Fruit fly (Drosophila melanogaster) whole organism, embryonic: ENCODE data around the gene Atx-1.

Source experiments
- ATbp ChIP-seq: fragments of 200-800 bp; sonication (Bioruptor generic); optimal IDR thresholded peaks from 2 replicates; lab custom pipeline; 2017; ENCODE audit warnings: missing biosample characterization, mild to moderate bottlenecking, missing genetic modification characterization, missing genetic modification reagents
- Awh ChIP-seq: fragments of 200-800 bp; sonication (Bioruptor generic); IDR thresholded peaks from 2 replicates; pipeline ENCODE4, ENCODE4 v1.3.6; 2022; ENCODE audit warnings: missing biosample characterization, missing genetic modification characterization
- B-H1 ChIP-seq: fragments of 200-800 bp; sonication (Bioruptor generic); IDR thresholded peaks from 3 replicates; pipeline ENCODE4 v1.3.6; 2022; ENCODE audit warnings: missing biosample characterization, missing genetic modification characterization
- B-H2 ChIP-seq: fragments of 200-800 bp; sonication (Bioruptor generic); optimal IDR thresholded peaks from 2 replicates; lab custom pipeline; 2018; ENCODE audit warnings: missing biosample characterization, mild to moderate bottlenecking, missing genetic modification characterization
- BtbVII ChIP-seq: fragments of 200-800 bp; sonication (Bioruptor generic); optimal IDR thresholded peaks from 3 replicates; lab custom pipeline; 2017; ENCODE audit warnings: missing biosample characterization, mild to moderate bottlenecking, missing genetic modification characterization
- CG10274 ChIP-seq: fragments of 200-800 bp; sonication (Bioruptor generic); optimal IDR thresholded peaks from 3 replicates; lab custom pipeline; 2017; ENCODE audit warnings: missing biosample characterization, mild to moderate bottlenecking, missing genetic modification characterization
- CG10366 ChIP-seq: fragments of 200-800 bp; sonication (Bioruptor generic); IDR thresholded peaks from 2 replicates; pipeline ENCODE4 v1.3.6; 2022; ENCODE audit warnings: missing biosample characterization, missing genetic modification characterization
- CG10462 ChIP-seq: fragments of 200-800 bp; sonication (Bioruptor generic); optimal IDR thresholded peaks from 2 replicates; lab custom pipeline; 2016; ENCODE audit warnings: missing biosample characterization, missing genetic modification characterization
- CG10565 ChIP-seq: fragments of 200-800 bp; sonication (Bioruptor generic); optimal IDR thresholded peaks from 3 replicates; lab custom pipeline; 2016; ENCODE audit warnings: missing biosample characterization, mild to moderate bottlenecking, missing genetic modification characterization
- CG11696 ChIP-seq: fragments of 200-800 bp; sonication (Bioruptor generic); IDR thresholded peaks from 2 replicates; pipeline ENCODE4 v1.3.6; 2022; ENCODE audit warnings: missing biosample characterization, missing genetic modification characterization
- CG12659 ChIP-seq: fragments of 200-800 bp; sonication (Bioruptor generic); optimal IDR thresholded peaks from 3 replicates; lab custom pipeline; 2017; ENCODE audit warnings: mild to moderate bottlenecking, missing biosample characterization, missing genetic modification reagents, missing genetic modification characterization
- CG12942 ChIP-seq: fragments of 200-800 bp; sonication (Bioruptor generic); optimal IDR thresholded peaks from 3 replicates; lab custom pipeline; 2016; ENCODE audit warnings: missing biosample characterization, missing genetic modification characterization
- CG13424 ChIP-seq: fragments of 200-800 bp; sonication (Bioruptor generic); optimal IDR thresholded peaks from 2 replicates; lab custom pipeline; 2019; ENCODE audit warnings: missing biosample characterization, mild to moderate bottlenecking, missing genetic modification characterization, moderate library complexity
- CG15696 ChIP-seq: fragments of 200-800 bp; sonication (Bioruptor generic); optimal IDR thresholded peaks from 2 replicates; lab custom pipeline; 2019; ENCODE audit warnings: missing biosample characterization, mild to moderate bottlenecking, missing genetic modification characterization, moderate library complexity
- CG1602 ChIP-seq: fragments of 200-800 bp; sonication (Bioruptor generic); optimal IDR thresholded peaks from 3 replicates; lab custom pipeline; 2016; ENCODE audit warnings: missing biosample characterization, missing genetic modification characterization
- CG16863 ChIP-seq: fragments of 200-800 bp; sonication (Bioruptor generic); optimal IDR thresholded peaks from 3 replicates; lab custom pipeline; 2016; ENCODE audit warnings: missing biosample characterization, missing genetic modification characterization
- CG17361 ChIP-seq: fragments of 200-800 bp; sonication (Bioruptor generic); IDR thresholded peaks from 3 replicates; pipeline ENCODE4 v1.3.6; 2022; ENCODE audit warnings: missing biosample characterization, missing genetic modification characterization
- CG18599 ChIP-seq: fragments of 200-800 bp; sonication (Bioruptor generic); optimal IDR thresholded peaks from 3 replicates; lab custom pipeline; 2017; ENCODE audit warnings: missing biosample characterization, missing genetic modification characterization, mild to moderate bottlenecking, moderate library complexity, missing genetic modification reagents
- CG2116 ChIP-seq: fragments of 200-800 bp; sonication (Bioruptor generic); optimal IDR thresholded peaks from 3 replicates; lab custom pipeline; 2018; ENCODE audit warnings: missing biosample characterization, mild to moderate bottlenecking, missing genetic modification characterization
- CG31441 ChIP-seq: fragments of 200-800 bp; sonication (Bioruptor generic); IDR thresholded peaks from 2 replicates; pipeline ENCODE4 v1.3.6; 2022; ENCODE audit warnings: missing biosample characterization, missing genetic modification characterization
- CG34376 ChIP-seq: fragments of 200-800 bp; sonication (Bioruptor generic); optimal IDR thresholded peaks from 2 replicates; lab custom pipeline; 2018; ENCODE audit warnings: missing biosample characterization, mild to moderate bottlenecking, missing genetic modification characterization
- CG6654 ChIP-seq: fragments of 200-800 bp; sonication (Bioruptor generic); optimal IDR thresholded peaks from 2 replicates; lab custom pipeline; 2017; ENCODE audit warnings: missing biosample characterization, mild to moderate bottlenecking, missing genetic modification characterization
- CG6813 ChIP-seq: fragments of 200-800 bp; sonication (Bioruptor generic); optimal IDR thresholded peaks from 2 replicates; lab custom pipeline; 2017; ENCODE audit warnings: missing biosample characterization, missing genetic modification characterization, mild to moderate bottlenecking, moderate library complexity, missing genetic modification reagents
- CG7839 ChIP-seq: fragments of 200-800 bp; sonication (Bioruptor generic); optimal IDR thresholded peaks from 3 replicates; lab custom pipeline; 2018; ENCODE audit warnings: missing biosample characterization, mild to moderate bottlenecking, missing genetic modification characterization, moderate library complexity
- CG8281 ChIP-seq: fragments of 200-800 bp; sonication (Bioruptor generic); optimal IDR thresholded peaks from 2 replicates; lab custom pipeline; 2018; ENCODE audit warnings: missing biosample characterization, mild to moderate bottlenecking, missing genetic modification characterization, moderate library complexity
- CG8478 ChIP-seq: fragments of >200 bp; optimal IDR thresholded peaks from 2 replicates; lab custom pipeline; 2018
- D ChIP-seq, 2 experiments: fragments of 200-800 bp in 1 of 2; fragments of >200 bp in 1 of 2; sonication (Bioruptor generic) in 1 of 2; optimal IDR thresholded peaks; 2 replicates in 1 of 2; 3 replicates in 1 of 2; lab custom pipeline; 2017; ENCODE audit warnings: mild to moderate bottlenecking in 1 of 2, missing biosample characterization in 1 of 2, missing genetic modification characterization in 1 of 2, missing genetic modification reagents in 1 of 2
- Dref ChIP-seq: fragments of 200-800 bp; sonication (Bioruptor generic); IDR thresholded peaks from 2 replicates; pipeline ENCODE4 v1.3.6; 2022; ENCODE audit warnings: missing biosample characterization, missing genetic modification characterization
- Ets97D ChIP-seq: fragments of 200-800 bp; sonication (Bioruptor generic); optimal IDR thresholded peaks from 3 replicates; lab custom pipeline; 2016; ENCODE audit warnings: missing biosample characterization, missing genetic modification characterization
- H2.0 ChIP-seq: fragments of 200-800 bp; sonication (Bioruptor generic); IDR thresholded peaks from 2 replicates; pipeline ENCODE4 v1.3.6; 2022; ENCODE audit warnings: missing biosample characterization, missing genetic modification characterization
- Hmr ChIP-seq: fragments of 200-800 bp; sonication (Bioruptor generic); optimal IDR thresholded peaks from 3 replicates; lab custom pipeline; 2017; ENCODE audit warnings: mild to moderate bottlenecking, missing biosample characterization, missing genetic modification reagents, missing genetic modification characterization
- NC2α ChIP-seq: fragments of 200-800 bp; sonication (Bioruptor generic); optimal IDR thresholded peaks from 2 replicates; lab custom pipeline; 2016; ENCODE audit warnings: missing biosample characterization, missing genetic modification characterization
- Sin3A ChIP-seq: fragments of >200 bp; optimal IDR thresholded peaks from 2 replicates; lab custom pipeline; 2018
- ara ChIP-seq: fragments of 200-800 bp; sonication (Bioruptor generic); IDR thresholded peaks from 2 replicates; pipeline ENCODE4 v1.3.6; 2022; ENCODE audit warnings: missing biosample characterization, missing genetic modification characterization
- bcd ChIP-seq: fragments of 200-800 bp; sonication (Bioruptor generic); optimal IDR thresholded peaks from 2 replicates; lab custom pipeline; 2017; ENCODE audit warnings: missing biosample characterization, mild to moderate bottlenecking, missing genetic modification characterization
- chn ChIP-seq: fragments of 200-800 bp; sonication (Bioruptor generic); optimal IDR thresholded peaks from 2 replicates; lab custom pipeline; 2016; ENCODE audit warnings: missing biosample characterization, missing genetic modification characterization
- dati ChIP-seq: fragments of 200-800 bp; sonication (Bioruptor generic); IDR thresholded peaks from 2 replicates; pipeline ENCODE4 v1.3.6; 2022; ENCODE audit warnings: missing biosample characterization, missing genetic modification characterization
- gcm ChIP-seq: fragments of 200-800 bp; sonication (Bioruptor generic); optimal IDR thresholded peaks from 2 replicates; lab custom pipeline; 2019; ENCODE audit warnings: missing biosample characterization, mild to moderate bottlenecking, missing genetic modification characterization, moderate library complexity
- knrl ChIP-seq: fragments of 200-800 bp; sonication (Bioruptor generic); IDR thresholded peaks from 3 replicates; pipeline ENCODE4 v1.3.6; 2022; ENCODE audit warnings: missing biosample characterization, missing genetic modification characterization; ENCODE audit not compliant: partially characterized antibody
- lov ChIP-seq, 2 experiments: fragments of 200-800 bp in 1 of 2; fragments of >200 bp in 1 of 2; sonication (Bioruptor generic) in 1 of 2; IDR thresholded peaks in 1 of 2; optimal IDR thresholded peaks in 1 of 2; 2 replicates in 1 of 2; 3 replicates in 1 of 2; pipeline versions ENCODE4 v1.3.6 to Lab custom; 2017 to 2022; ENCODE audit warnings: missing biosample characterization in 1 of 2, missing genetic modification characterization in 1 of 2
- nerfin-1 ChIP-seq: fragments of 200-800 bp; sonication (Bioruptor generic); optimal IDR thresholded peaks from 3 replicates; lab custom pipeline; 2019; ENCODE audit warnings: missing biosample characterization, mild to moderate bottlenecking, missing genetic modification characterization, moderate library complexity
- odd ChIP-seq: fragments of 200-800 bp; sonication (Bioruptor generic); optimal IDR thresholded peaks from 2 replicates; lab custom pipeline; 2017; ENCODE audit warnings: missing biosample characterization, mild to moderate bottlenecking, missing genetic modification characterization
- prd ChIP-seq, 3 experiments: fragments of >200 bp in 2 of 3; fragments of 200-800 bp in 1 of 3; sonication (Bioruptor generic) in 1 of 3; optimal IDR thresholded peaks in 2 of 3; IDR thresholded peaks in 1 of 3; 2 replicates in 2 of 3; 3 replicates in 1 of 3; pipeline versions ENCODE4 v1.3.6 to Lab custom; 2017 to 2022; ENCODE audit warnings: missing biosample characterization in 1 of 3, missing genetic modification characterization in 1 of 3
- rib ChIP-seq: fragments of 200-800 bp; sonication (Bioruptor generic); IDR thresholded peaks from 2 replicates; pipeline ENCODE4 v1.3.6; 2022; ENCODE audit warnings: missing biosample characterization, missing genetic modification characterization
- run ChIP-seq: fragments of 200-800 bp; sonication (Bioruptor generic); optimal IDR thresholded peaks from 3 replicates; lab custom pipeline; 2018; ENCODE audit warnings: missing biosample characterization, mild to moderate bottlenecking, missing genetic modification characterization
- schlank ChIP-seq: fragments of 200-800 bp; sonication (Bioruptor generic); optimal IDR thresholded peaks from 2 replicates; lab custom pipeline; 2018; ENCODE audit warnings: missing biosample characterization, mild to moderate bottlenecking, missing genetic modification characterization
- seq ChIP-seq: fragments of 200-800 bp; sonication (Bioruptor generic); IDR thresholded peaks from 2 replicates; pipeline ENCODE4 v1.3.6; 2022; ENCODE audit warnings: missing biosample characterization, missing genetic modification characterization
- sima ChIP-seq: fragments of 200-800 bp; sonication (Bioruptor generic); optimal IDR thresholded peaks from 2 replicates; lab custom pipeline; 2016; ENCODE audit warnings: missing biosample characterization, missing genetic modification characterization
- tap ChIP-seq: fragments of 200-800 bp; optimal IDR thresholded peaks from 3 replicates; lab custom pipeline; 2019; ENCODE audit warnings: missing biosample characterization, mild to moderate bottlenecking, missing genetic modification characterization, moderate library complexity
- twi ChIP-seq: fragments of 200-800 bp; optimal IDR thresholded peaks from 2 replicates; lab custom pipeline; 2019; ENCODE audit warnings: missing biosample characterization, mild to moderate bottlenecking, missing genetic modification characterization, moderate library complexity
- yki ChIP-seq: fragments of >200 bp; optimal IDR thresholded peaks from 3 replicates; lab custom pipeline; 2018

The Atx-1 gene

DNA sequence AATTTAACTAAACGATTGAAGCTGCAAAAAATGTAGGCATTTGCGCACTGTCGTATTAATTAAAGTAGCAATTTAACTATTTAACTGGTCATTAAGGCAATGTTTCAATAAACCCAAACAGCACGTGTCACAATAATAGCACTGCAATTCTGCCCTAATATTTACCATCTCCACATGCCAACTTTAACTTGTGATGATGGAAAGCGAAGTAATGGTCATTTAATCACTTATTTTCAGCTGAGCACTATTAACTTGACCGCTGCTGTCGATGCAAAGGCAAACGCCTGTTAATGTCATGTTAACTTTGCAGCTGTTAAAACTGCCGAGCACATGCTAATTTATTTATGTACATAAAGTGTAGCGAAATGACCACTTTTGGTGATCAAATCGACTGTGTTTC is 28.8 kb upstream of the Atx-1 start (continued):
- TF ChIP-seq B-H1 (peak; percentile 74), lov (optimal IDR thresholded peaks at IDR 0.05; lab: Kevin White, UChicago) (no peak), lov (GFP tag; IDR thresholded peaks at IDR 0.05; lab: Robert Waterston, UW) (peak; percentile 62; the same call in 1 of the 3 replicates), CG12942 (peak; percentile 79), CG1602 (GFP tag; lab: Kevin White, UChicago) (peak; percentile 78), dati (GFP tag; lab: Robert Waterston, UW) (peak; percentile 75), gcm (GFP tag; lab: Kevin White, UChicago) (peak; percentile 54), ara (GFP tag; lab: Robert Waterston, UW) (peak; percentile 85), CG11696 (peak; percentile 95), CG17361 (peak; percentile 61), D (optimal IDR thresholded peaks at IDR 0.05; lab: Kevin White, UChicago) (no peak), D (GFP tag; optimal IDR thresholded peaks at IDR 0.05; lab: Kevin White, UChicago) (peak; percentile 41), CG13424 (peak; percentile 81), bcd (GFP tag; lab: Kevin White, UChicago) (peak; percentile 82), run (tag; lab: Kevin White, UChicago) (peak; percentile 53), sima (GFP tag; lab: Kevin White, UChicago) (no peak), odd (GFP tag; lab: Kevin White, UChicago) (peak; percentile 73), CG15696 (tag; lab: Kevin White, UChicago) (peak; percentile 26), CG10565 (GFP tag; lab: Kevin White, UChicago) (peak; percentile 49), Dref (GFP tag; lab: Robert Waterston, UW) (peak; percentile 25; the same call in 1 of the 2 replicates), Hmr (GFP tag; lab: Kevin White, UChicago) (peak; percentile 81), yki (no peak), CG10462 (GFP tag; lab: Kevin White, UChicago) (peak; percentile 60), CG6813 (GFP tag; lab: Kevin White, UChicago) (peak; percentile 82), CG10366 (peak; percentile 91), ATbp (GFP tag; lab: Kevin White, UChicago) (peak; percentile 75), Ets97D (GFP tag; lab: Kevin White, UChicago) (peak; percentile 56), twi (tag; lab: Kevin White, UChicago) (no peak), Sin3A (lab: Kevin White, UChicago) (no peak), nerfin-1 (tag; lab: Kevin White, UChicago) (peak; percentile 25), CG18599 (peak; percentile 78), CG34376 (no peak)

DNA sequence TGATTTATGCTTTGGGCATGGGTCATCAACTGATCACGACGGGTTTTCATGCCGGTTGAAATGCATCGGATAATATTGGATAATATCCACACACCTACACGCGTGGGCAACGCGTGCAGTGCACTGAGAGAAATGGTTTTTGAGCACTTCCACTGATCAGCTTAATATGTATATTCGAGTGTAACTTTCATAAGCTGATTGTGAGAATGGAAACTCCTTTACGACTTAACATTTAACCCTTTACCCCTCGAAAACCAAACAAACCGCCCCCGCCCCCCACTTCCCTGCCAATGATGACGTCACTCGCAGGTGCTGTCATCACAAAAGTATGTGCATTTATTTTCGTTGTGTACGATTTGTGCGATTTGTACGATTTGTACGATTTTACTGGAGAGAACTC is 28.2 kb upstream of the Atx-1 start:
- TF ChIP-seq CG12659 (no peak), schlank (tag; lab: Kevin White, UChicago) (no peak), CG10274 (no peak), CG8281 (tag; lab: Kevin White, UChicago) (no peak), BtbVII (GFP tag; lab: Kevin White, UChicago) (no peak), CG31441 (GFP tag; lab: Robert Waterston, UW) (no peak), knrl (GFP tag; lab: Robert Waterston, UW) (no peak), rib (GFP tag; lab: Robert Waterston, UW) (no peak), seq (GFP tag; lab: Robert Waterston, UW) (peak; percentile 21; the same call in 1 of the 2 replicates), NC2α (GFP tag; lab: Kevin White, UChicago) (no peak), H2.0 (peak; percentile 27; the same call in 1 of the 2 replicates), CG6654 (GFP tag; lab: Kevin White, UChicago) (no peak), chn (GFP tag; lab: Kevin White, UChicago) (no peak), Awh (peak; percentile 50; the same call in 1 of the 2 replicates), CG7839 (tag; lab: Kevin White, UChicago) (peak; percentile 4), CG8478 (lab: Kevin White, UChicago) (no peak), prd (optimal IDR thresholded peaks at IDR 0.05; lab: Kevin White, UChicago) (no peak), prd (GFP tag; IDR thresholded peaks at IDR 0.05; lab: Robert Waterston, UW) (peak; percentile 37; the same call in 1 of the 3 replicates), CG17361 (no peak), B-H2 (no peak), CG2116 (GFP tag; lab: Kevin White, UChicago) (no peak), tap (tag; lab: Kevin White, UChicago) (no peak), CG16863 (GFP tag; lab: Kevin White, UChicago) (no peak)
